Fruit fly (Drosophila melanogaster): ENCODE measurements around the gene Pxt.
"Not testable (repeated sequence)": the region's sequence is repeated elsewhere in the genome, so short reads cannot be mapped to it uniquely, and the experiment has no call there.

The Pxt gene

DNA sequence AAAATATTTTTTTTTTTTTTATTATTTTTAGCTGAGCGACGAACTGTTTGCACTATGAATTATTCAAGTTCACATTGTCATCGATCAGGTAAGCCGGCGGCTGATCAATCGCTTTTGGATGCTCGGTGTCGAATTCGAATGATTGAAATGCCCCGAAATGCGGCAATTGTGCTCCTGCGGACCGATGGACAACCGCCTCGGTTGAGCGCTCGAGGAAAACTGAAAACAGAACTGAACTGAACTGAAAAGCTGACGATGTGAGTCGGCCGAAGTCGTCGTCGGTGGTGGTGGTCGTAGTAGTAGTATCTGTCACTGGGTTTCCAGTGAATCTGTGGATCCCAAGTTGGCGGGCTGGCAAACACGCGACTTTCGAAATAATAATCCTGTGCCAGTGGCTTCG, 43.0 kb downstream of the Pxt start:
- no peak for TF ChIP-seq CG17801 (GFP tag; optimal IDR thresholded peaks at IDR 0.05; ENCODE audit: partially characterized antibody)

DNA sequence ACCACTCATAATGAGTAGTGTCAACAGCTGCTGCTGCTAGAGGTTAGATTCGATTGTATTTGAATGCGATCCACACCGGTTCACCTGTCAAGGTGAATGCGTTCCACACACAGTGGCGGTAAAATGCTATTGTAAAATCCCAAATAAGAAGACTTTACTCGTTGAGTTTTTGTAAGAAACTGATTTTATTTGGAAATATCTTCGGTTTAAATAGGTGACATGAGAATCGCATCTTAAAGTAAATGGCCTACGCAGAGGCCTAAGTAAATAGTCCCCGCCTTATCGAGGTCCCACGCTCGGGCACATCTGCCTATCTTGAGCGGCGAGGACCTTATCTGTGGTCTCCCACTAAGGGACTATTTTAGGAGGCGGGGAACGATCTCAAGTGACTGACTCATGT, 43.8 kb downstream of the Pxt start, which contains the start of gene TyrR:
TSS of gene TyrR (minus strand) at position 101 of the 400 bp plus-strand sequence.
- not testable (repeated sequence) for TF ChIP-seq CG17801 (GFP tag; optimal IDR thresholded peaks at IDR 0.05; ENCODE audit: partially characterized antibody)

Measured in ovary, adult (tissue).